Worm (Caenorhabditis elegans): ENCODE results near the gene Y57G11C.22.

DNA sequence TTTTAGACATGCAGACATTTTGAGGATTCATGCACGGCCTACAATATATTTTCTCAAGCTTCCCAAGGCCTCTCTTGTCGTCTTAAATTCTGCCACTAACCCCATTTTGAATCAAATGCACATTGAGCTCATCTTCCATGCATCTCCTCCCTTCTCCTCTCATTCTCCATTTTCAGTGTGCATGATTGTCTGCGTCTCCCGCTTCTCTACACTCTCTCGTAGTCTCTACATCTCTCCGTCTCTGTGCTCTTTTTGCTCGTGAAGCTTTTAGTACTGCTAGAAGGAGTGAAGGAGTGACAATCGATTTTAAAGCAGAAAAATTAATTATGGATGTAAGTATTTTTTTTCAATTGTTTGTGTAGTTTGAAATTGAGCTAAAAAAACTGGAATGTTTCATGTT lies at the start of gene Y57G11C.22:
- TF ChIP-seq B0310.2 (tag; optimal IDR thresholded peaks at IDR 0.05): no peak
- no peak for TF ChIP-seq flt-1 (GFP tag; IDR thresholded peaks at IDR 0.05)
- TF ChIP-seq aly-1 (tag; optimal IDR thresholded peaks at IDR 0.05): no peak
- no peak for TF ChIP-seq sea-1 (GFP tag; conservative IDR thresholded peaks at IDR 0.05)
- no peak for TF ChIP-seq ceh-13 (GFP tag; optimal IDR thresholded peaks at IDR 0.05)
- no peak for TF ChIP-seq ama-1 (optimal IDR thresholded peaks at IDR 0.05)
- no peak for TF ChIP-seq hmbx-1 (tag; optimal IDR thresholded peaks at IDR 0.05)
- TF ChIP-seq hmg-4 (GFP tag; optimal IDR thresholded peaks at IDR 0.05): no peak
- TF ChIP-seq scrt-1 (GFP tag; IDR thresholded peaks at IDR 0.05): no peak
- TF ChIP-seq tbx-37 (GFP tag; conservative IDR thresholded peaks at IDR 0.05): no peak
